Worm (Caenorhabditis elegans): Measurements from ENCODE around the gene str-207.

- TF ChIP-seq him-1 (tag; optimal IDR thresholded peaks at IDR 0.05), result no peak
- TF ChIP-seq dao-5 (tag; optimal IDR thresholded peaks at IDR 0.05), result no peak
- TF ChIP-seq W03F9.2 (tag; optimal IDR thresholded peaks at IDR 0.05), result no peak
These were observed 6.1 kb downstream of the str-207 start for ce11 chrV:4957619-4958018.
